Worm (Caenorhabditis elegans) whole organism, L2 larva: ENCODE measurements around the gene ric-3.

Source experiments
- C34F6.9 ChIP-seq: fragments of 150-350 bp; optimal IDR thresholded peaks from 2 replicates; lab custom pipeline; 2014; ENCODE audit warnings: missing biosample characterization, missing genetic modification characterization
- R02D3.7 ChIP-seq: fragments of 150-350 bp; optimal IDR thresholded peaks from 2 replicates; lab custom pipeline; 2014; ENCODE audit warnings: missing biosample characterization, missing genetic modification characterization
- Y55F3AM.14 ChIP-seq: fragments of 200-800 bp; sonication (Bioruptor generic); optimal IDR thresholded peaks from 2 replicates; lab custom pipeline; 2018; ENCODE audit warnings: mild to moderate bottlenecking, missing genetic modification characterization, missing compliant biosample characterization
- ZK546.5 ChIP-seq: sonication (generic microtip); optimal IDR thresholded peaks from 2 replicates; lab custom pipeline; 2017; ENCODE audit warnings: missing biosample characterization, missing genetic modification characterization
- alr-1 ChIP-seq: fragments of 150-350 bp; optimal IDR thresholded peaks from 2 replicates; lab custom pipeline; 2014; ENCODE audit warnings: missing biosample characterization, missing genetic modification characterization
- ama-1 ChIP-seq: fragments of 150-350 bp; optimal IDR thresholded peaks from 2 replicates; lab custom pipeline; 2018; ENCODE audit warnings: inconsistent platforms
- blmp-1 ChIP-seq: sonication (generic microtip); optimal IDR thresholded peaks from 2 replicates; lab custom pipeline; 2017; ENCODE audit warnings: missing genetic modification characterization, mild to moderate bottlenecking, missing compliant biosample characterization, antibody characterized with exemption, moderate library complexity; ENCODE audit not compliant: insufficient read depth
- ceh-16 ChIP-seq: fragments of 150-350 bp; optimal IDR thresholded peaks from 2 replicates; lab custom pipeline; 2014; ENCODE audit warnings: missing biosample characterization, missing genetic modification characterization
- ceh-82 ChIP-seq: fragments of 150-350 bp; optimal IDR thresholded peaks from 2 replicates; lab custom pipeline; 2014; ENCODE audit warnings: missing biosample characterization, missing genetic modification characterization
- crh-2 ChIP-seq: sonication (generic microtip); optimal IDR thresholded peaks from 2 replicates; lab custom pipeline; 2017; ENCODE audit warnings: missing biosample characterization, missing genetic modification characterization
- dmd-4 ChIP-seq: sonication (generic microtip); optimal IDR thresholded peaks from 2 replicates; lab custom pipeline; 2017; ENCODE audit warnings: missing biosample characterization, missing genetic modification characterization
- egl-27 ChIP-seq: sonication (generic microtip); optimal IDR thresholded peaks from 3 replicates; lab custom pipeline; 2017; ENCODE audit warnings: missing biosample characterization, missing genetic modification reagents, missing genetic modification characterization
- elt-1 ChIP-seq: fragments of 150-350 bp; optimal IDR thresholded peaks from 2 replicates; lab custom pipeline; 2014; ENCODE audit warnings: missing biosample characterization, missing genetic modification characterization
- elt-3 ChIP-seq: sonication (generic microtip); optimal IDR thresholded peaks from 2 replicates; lab custom pipeline; 2017; ENCODE audit warnings: missing biosample characterization, missing genetic modification characterization
- fos-1 ChIP-seq: fragments of 150-350 bp; optimal IDR thresholded peaks from 2 replicates; lab custom pipeline; 2014; ENCODE audit warnings: missing biosample characterization, missing genetic modification characterization
- gmeb-1 ChIP-seq: fragments of 150-350 bp; optimal IDR thresholded peaks from 2 replicates; lab custom pipeline; 2014; ENCODE audit warnings: missing biosample characterization, missing genetic modification characterization
- lin-13 ChIP-seq: fragments of 150-350 bp; optimal IDR thresholded peaks from 2 replicates; lab custom pipeline; 2014; ENCODE audit warnings: missing biosample characterization, missing genetic modification reagents, missing genetic modification characterization
- lin-39 ChIP-seq: fragments of 150-350 bp; optimal IDR thresholded peaks from 2 replicates; lab custom pipeline; 2014; ENCODE audit warnings: missing biosample characterization, missing genetic modification reagents, missing genetic modification characterization
- lsy-2 ChIP-seq, 2 experiments: fragments of 150-350 bp in 1 of 2; sonication (generic microtip) in 1 of 2; optimal IDR thresholded peaks; 2 replicates each; lab custom pipeline; 2014 to 2017; ENCODE audit warnings: missing biosample characterization in 2 of 2, missing genetic modification characterization in 2 of 2
- mab-5 ChIP-seq: fragments of 150-350 bp; optimal IDR thresholded peaks from 2 replicates; lab custom pipeline; 2014; ENCODE audit warnings: missing biosample characterization, missing genetic modification characterization
- mbf-1 ChIP-seq: sonication (generic microtip); optimal IDR thresholded peaks from 2 replicates; lab custom pipeline; 2017; ENCODE audit warnings: missing biosample characterization, missing genetic modification characterization
- mdl-1 ChIP-seq, 2 experiments: fragments of 150-350 bp in 1 of 2; sonication (generic microtip) in 1 of 2; optimal IDR thresholded peaks; 2 replicates each; lab custom pipeline; 2017; ENCODE audit warnings: missing biosample characterization in 2 of 2, missing genetic modification characterization in 2 of 2
- nhr-10 ChIP-seq: sonication (generic microtip); optimal IDR thresholded peaks from 2 replicates; lab custom pipeline; 2017; ENCODE audit warnings: missing biosample characterization, missing genetic modification characterization
- nhr-11 ChIP-seq: fragments of 150-350 bp; optimal IDR thresholded peaks from 2 replicates; lab custom pipeline; 2014; ENCODE audit warnings: missing biosample characterization, missing genetic modification characterization
- nhr-12 ChIP-seq: fragments of 150-350 bp; optimal IDR thresholded peaks from 2 replicates; lab custom pipeline; 2014; ENCODE audit warnings: missing biosample characterization, missing genetic modification characterization
- nhr-129 ChIP-seq: fragments of 150-350 bp; optimal IDR thresholded peaks from 2 replicates; lab custom pipeline; 2014; ENCODE audit warnings: missing biosample characterization, missing genetic modification characterization
- nhr-23 ChIP-seq: fragments of 150-350 bp; optimal IDR thresholded peaks from 2 replicates; lab custom pipeline; 2014; ENCODE audit warnings: missing biosample characterization, missing genetic modification reagents, missing genetic modification characterization
- nhr-25 ChIP-seq: fragments of 150-350 bp; sonication (generic microtip); optimal IDR thresholded peaks from 3 replicates; lab custom pipeline; 2014; ENCODE audit warnings: missing biosample characterization, missing genetic modification characterization
- nhr-6 ChIP-seq: fragments of 150-350 bp; optimal IDR thresholded peaks from 2 replicates; lab custom pipeline; 2014; ENCODE audit warnings: missing biosample characterization, missing genetic modification characterization
- nhr-77 ChIP-seq: fragments of 150-350 bp; optimal IDR thresholded peaks from 2 replicates; lab custom pipeline; 2014; ENCODE audit warnings: missing biosample characterization, missing genetic modification characterization
- peb-1 ChIP-seq: fragments of 150-350 bp; optimal IDR thresholded peaks from 2 replicates; lab custom pipeline; 2014; ENCODE audit warnings: missing biosample characterization, missing genetic modification characterization
- skn-1 ChIP-seq: sonication (generic microtip); optimal IDR thresholded peaks from 2 replicates; lab custom pipeline; 2017; ENCODE audit warnings: missing biosample characterization, missing genetic modification characterization
- sma-3 ChIP-seq: sonication (generic microtip); optimal IDR thresholded peaks from 2 replicates; lab custom pipeline; 2016; ENCODE audit warnings: missing genetic modification reagents, missing genetic modification characterization, missing compliant biosample characterization
- sma-9 ChIP-seq, 2 experiments: fragments of 150-350 bp in 1 of 2; sonication (generic microtip) in 1 of 2; optimal IDR thresholded peaks; 2 replicates each; lab custom pipeline; 2014 to 2016; ENCODE audit warnings: missing genetic modification characterization in 2 of 2, mild to moderate bottlenecking in 1 of 2, missing biosample characterization in 1 of 2, missing compliant biosample characterization in 1 of 2, missing genetic modification reagents in 1 of 2, moderate library complexity in 1 of 2
- snpc-4 ChIP-seq: fragments of 150-350 bp; optimal IDR thresholded peaks from 2 replicates; lab custom pipeline; 2014; ENCODE audit warnings: missing biosample characterization, missing genetic modification characterization
- unc-39 ChIP-seq: fragments of 150-350 bp; optimal IDR thresholded peaks from 2 replicates; lab custom pipeline; 2014; ENCODE audit warnings: missing biosample characterization, missing genetic modification characterization
- unc-55 ChIP-seq: fragments of 150-350 bp; sonication (generic microtip); optimal IDR thresholded peaks from 3 replicates; lab custom pipeline; 2014; ENCODE audit warnings: missing biosample characterization, missing genetic modification reagents, missing genetic modification characterization
- unc-62 ChIP-seq: fragments of 150-350 bp; optimal IDR thresholded peaks from 2 replicates; lab custom pipeline; 2014; ENCODE audit warnings: missing biosample characterization, missing genetic modification reagents, missing genetic modification characterization
- zag-1 ChIP-seq: fragments of 150-350 bp; optimal IDR thresholded peaks from 2 replicates; lab custom pipeline; 2014; ENCODE audit warnings: missing biosample characterization, missing genetic modification characterization
- ztf-1 ChIP-seq: fragments of 200-800 bp; sonication (Bioruptor generic); conservative IDR thresholded peaks from 2 replicates; pipeline ENCODE4 v1.3.6; 2022; ENCODE audit warnings: missing genetic modification characterization, missing compliant biosample characterization
- ztf-11 ChIP-seq: sonication (generic microtip); optimal IDR thresholded peaks from 2 replicates; lab custom pipeline; 2017; ENCODE audit warnings: missing biosample characterization, missing genetic modification characterization
- ztf-4 ChIP-seq: fragments of 150-350 bp; optimal IDR thresholded peaks from 2 replicates; lab custom pipeline; 2014; ENCODE audit warnings: missing biosample characterization, missing genetic modification characterization

The ric-3 gene

ce11 chrIV:7822524-7822923, 4.5 kb downstream of the ric-3 start, which contains the start of gene T14A8.2:
TSS of gene T14A8.2 (minus strand) at chrIV:7822624.
- no peak for TF ChIP-seq elt-3

- TF ChIP-seq ztf-4 (tag; lab: Kevin White, UChicago) (no peak), fos-1 (tag; lab: Kevin White, UChicago) (no peak), unc-62 (no peak), nhr-25 (peak; percentile 54), nhr-11 (tag; lab: Kevin White, UChicago) (no peak), egl-27 (tag; lab: Kevin White, UChicago) (peak; percentile 7), ceh-82 (tag; lab: Kevin White, UChicago) (no peak), nhr-129 (tag; lab: Kevin White, UChicago) (no peak)
Observed at ce11 chrIV:7824649-7825048, 6.6 kb downstream of the ric-3 start.

DNA sequence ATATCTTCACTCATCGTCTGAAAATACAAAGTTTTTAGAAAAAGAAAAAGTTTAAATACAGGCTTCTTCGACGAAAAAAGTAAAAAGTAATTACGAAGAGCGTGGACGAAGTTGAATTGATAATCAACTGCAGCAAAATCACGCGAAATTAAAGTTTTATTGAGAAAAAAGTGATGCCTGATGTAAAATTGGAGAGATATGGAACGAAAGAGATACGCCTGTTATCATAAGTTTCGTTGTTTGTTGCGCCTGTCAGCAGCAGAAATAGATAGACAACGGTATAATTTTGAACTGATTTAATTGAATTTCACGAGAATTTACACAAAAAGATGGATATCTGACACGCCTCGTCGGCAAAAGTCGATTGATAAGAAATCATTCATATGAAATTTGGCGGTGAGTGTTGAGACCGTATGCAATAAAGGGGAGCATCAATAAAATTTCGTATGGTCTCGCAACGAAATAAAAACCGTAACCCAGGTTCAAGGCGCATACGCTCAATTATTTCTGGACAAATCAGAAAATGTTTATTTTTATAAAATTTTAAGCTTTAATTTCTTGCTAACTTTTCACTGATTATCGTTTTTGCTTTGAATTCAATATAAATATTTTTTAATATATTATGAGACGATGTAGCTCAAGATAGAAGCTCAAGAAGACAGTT, 11.4 kb downstream of the ric-3 start, which contains the start of gene C06A6.4:
C06A6.4 (minus strand) TSS at position 24 of the 664 bp plus-strand sequence.
- TF ChIP-seq Y55F3AM.14 (GFP tag; lab: Kevin White, UChicago) (no peak), fos-1 (tag; lab: Kevin White, UChicago) (peak; percentile 14), zag-1 (tag; lab: Kevin White, UChicago) (no peak)

DNA sequence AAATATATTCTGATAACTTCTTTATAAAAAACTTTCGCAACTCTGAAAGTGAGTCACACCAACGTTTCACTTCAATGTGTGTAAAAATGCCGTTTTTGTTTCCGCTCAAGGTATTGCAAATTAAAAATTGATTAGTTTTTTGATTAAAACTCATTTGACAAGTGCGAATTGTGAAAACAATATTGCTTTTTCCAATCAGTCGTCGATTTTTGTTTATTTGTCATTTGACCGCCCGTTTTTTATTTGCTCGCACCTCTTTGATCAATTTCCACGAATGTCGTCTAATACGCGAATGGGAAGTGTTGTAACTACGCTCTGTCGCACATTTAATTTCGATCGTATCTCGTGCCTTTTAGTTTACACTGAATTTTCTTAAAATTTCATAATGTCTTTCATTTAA, 12.1 kb downstream of the ric-3 start, which contains the start of gene mvb-12:
mvb-12 (plus strand) TSS at position 375 of the 400 bp plus-strand sequence.
- TF ChIP-seq lin-39 (tag; lab: Kevin White, UChicago) (no peak), nhr-25 (no peak), nhr-11 (tag; lab: Kevin White, UChicago) (no peak), ceh-82 (tag; lab: Kevin White, UChicago) (no peak), nhr-6 (tag; lab: Kevin White, UChicago) (no peak), elt-3 (no peak), lin-13 (no peak), sma-3 (GFP tag; lab: Kevin White, UChicago) (no peak), skn-1 (no peak), dmd-4 (tag; lab: Kevin White, UChicago) (no peak), mbf-1 (no peak), nhr-77 (tag; lab: Kevin White, UChicago) (no peak), ama-1 (lab: Kevin White, UChicago) (no peak), nhr-129 (tag; lab: Kevin White, UChicago) (peak; percentile 43), unc-39 (tag; lab: Kevin White, UChicago) (no peak), crh-2 (tag; lab: Kevin White, UChicago) (peak; percentile 21), Y55F3AM.14 (GFP tag; lab: Kevin White, UChicago) (no peak), unc-62 (no peak), unc-55 (GFP tag; lab: Kevin White, UChicago) (peak; percentile 40), elt-1 (tag; lab: Kevin White, UChicago) (no peak), ztf-11 (no peak), egl-27 (tag; lab: Kevin White, UChicago) (no peak), nhr-10 (no peak), ztf-1 (no peak), mab-5 (no peak), alr-1 (tag; lab: Kevin White, UChicago) (no peak), mdl-1 (tag; optimal IDR thresholded peaks at IDR 0.05; lab: Kevin White, UChicago) (no peak), sma-9 (GFP tag; optimal IDR thresholded peaks at IDR 0.05; lab: Kevin White, UChicago) (no peak), sma-9 (tag; optimal IDR thresholded peaks at IDR 0.05; lab: Kevin White, UChicago) (no peak), R02D3.7 (tag; lab: Kevin White, UChicago) (no peak), nhr-12 (tag; lab: Kevin White, UChicago) (no peak), snpc-4 (no peak), C34F6.9 (tag; lab: Kevin White, UChicago) (peak; percentile 43), ztf-4 (tag; lab: Kevin White, UChicago) (no peak), ZK546.5 (tag; lab: Kevin White, UChicago) (no peak), ceh-16 (tag; lab: Kevin White, UChicago) (no peak), gmeb-1 (tag; lab: Kevin White, UChicago) (no peak), blmp-1 (tag; lab: Kevin White, UChicago) (no peak), fos-1 (tag; lab: Kevin White, UChicago) (peak; percentile 37), lsy-2 (tag; optimal IDR thresholded peaks at IDR 0.05; lab: Kevin White, UChicago) (peak in 1 of 2 experiments; percentile 54), nhr-23 (tag; lab: Kevin White, UChicago) (no peak), peb-1 (no peak)
